Fruit fly (Drosophila melanogaster): ENCODE data around the gene lmgB.

Gene lmgB

dm6 chr2L:8485562-8485961, 42.9 kb downstream of the lmgB start (continued):
- no peak for TF ChIP-seq tio (GFP tag; optimal IDR thresholded peaks at IDR 0.05)
- TF ChIP-seq CG10267 (tag; optimal IDR thresholded peaks at IDR 0.05), result no peak
- TF ChIP-seq tll (GFP tag; optimal IDR thresholded peaks at IDR 0.05), result no peak
- no peak for TF ChIP-seq chif (GFP tag; optimal IDR thresholded peaks at IDR 0.05)
- TF ChIP-seq pnt (GFP tag; optimal IDR thresholded peaks at IDR 0.05), result no peak
- no peak for TF ChIP-seq lola (GFP tag; optimal IDR thresholded peaks at IDR 0.05)
- no peak for TF ChIP-seq Drgx (GFP tag; IDR thresholded peaks at IDR 0.05)
- no peak for TF ChIP-seq HmgD (GFP tag; optimal IDR thresholded peaks at IDR 0.05)
- no peak for TF ChIP-seq gro (GFP tag; optimal IDR thresholded peaks at IDR 0.05)
- TF ChIP-seq gem (tag; optimal IDR thresholded peaks at IDR 0.05), result no peak
- no peak for TF ChIP-seq CG3995 (GFP tag; optimal IDR thresholded peaks at IDR 0.05)
- TF ChIP-seq Hr3 (GFP tag; optimal IDR thresholded peaks at IDR 0.05), result no peak
- TF ChIP-seq CG1529 (GFP tag; optimal IDR thresholded peaks at IDR 0.05), result no peak
- peak; percentile 67; the same call in 2 of the 3 replicates for TF ChIP-seq mld (GFP tag; IDR thresholded peaks at IDR 0.05; ENCODE audit: partially characterized antibody)
- no peak for TF ChIP-seq Awh (GFP tag; IDR thresholded peaks at IDR 0.05)
- TF ChIP-seq salm (tag; optimal IDR thresholded peaks at IDR 0.05), result no peak
- TF ChIP-seq CG8765 (GFP tag; IDR thresholded peaks at IDR 0.05), result no peak
- no peak for TF ChIP-seq Sry-δ (GFP tag; optimal IDR thresholded peaks at IDR 0.05)
- no peak for TF ChIP-seq TFAM (GFP tag; optimal IDR thresholded peaks at IDR 0.05)
- TF ChIP-seq sens (GFP tag), result peak; percentile 87
- TF ChIP-seq CG17612 (GFP tag; IDR thresholded peaks at IDR 0.05), result no peak
- TF ChIP-seq Jarid2 (GFP tag; optimal IDR thresholded peaks at IDR 0.05), result no peak
- no peak for TF ChIP-seq Atf3 (GFP tag; optimal IDR thresholded peaks at IDR 0.05)
- TF ChIP-seq Doc2 (GFP tag; IDR thresholded peaks at IDR 0.05), result no peak
- peak; percentile 50; the same call in 1 of the 4 replicates for TF ChIP-seq chinmo (GFP tag; IDR thresholded peaks at IDR 0.05; ENCODE audit: partially characterized antibody)
- TF ChIP-seq CG10366 (GFP tag; IDR thresholded peaks at IDR 0.05), result no peak
- TF ChIP-seq CG10321 (GFP tag; IDR thresholded peaks at IDR 0.05), result no peak
- TF ChIP-seq cas (GFP tag; IDR thresholded peaks at IDR 0.05), result no peak
- TF ChIP-seq Dbx (GFP tag; IDR thresholded peaks at IDR 0.05), result no peak
- no peak for TF ChIP-seq odd (GFP tag; optimal IDR thresholded peaks at IDR 0.05)
- TF ChIP-seq HLH4C (GFP tag; IDR thresholded peaks at IDR 0.05; ENCODE audit: partially characterized antibody), result peak; percentile 62
- TF ChIP-seq CG8944 (GFP tag; optimal IDR thresholded peaks at IDR 0.05), result no peak
- TF ChIP-seq CG8089 (GFP tag; optimal IDR thresholded peaks at IDR 0.05), result no peak
- TF ChIP-seq CG9437 (GFP tag; optimal IDR thresholded peaks at IDR 0.05), result no peak

dm6 chr2L:8481623-8482424, 46.6 kb downstream of the lmgB start, which contains the start of gene CG43796:
TSS of gene CG43796 (plus strand) at chr2L:8482374.
- TF ChIP-seq CrebB (tag; optimal IDR thresholded peaks at IDR 0.05) (no peak), gcm2 (GFP tag; optimal IDR thresholded peaks at IDR 0.05) (no peak), CG6791 (GFP tag; IDR thresholded peaks at IDR 0.05; ENCODE audit: partially characterized antibody) (peak; percentile 87), lilli (GFP tag; optimal IDR thresholded peaks at IDR 0.05) (no peak), Ada2b (GFP tag; IDR thresholded peaks at IDR 0.05) (no peak), Scr (GFP tag; IDR thresholded peaks at IDR 0.05; ENCODE audit: partially characterized antibody) (peak; percentile 65), Aef1 (GFP tag; IDR thresholded peaks at IDR 0.05) (no peak), CG2199 (GFP tag; IDR thresholded peaks at IDR 0.05) (no peak), repo (GFP tag; optimal IDR thresholded peaks at IDR 0.05) (no peak), CG17359 (tag; optimal IDR thresholded peaks at IDR 0.05) (no peak), Opbp (GFP tag; IDR thresholded peaks at IDR 0.05; ENCODE audit: partially characterized antibody) (peak; percentile 73; the same call in 2 of the 3 replicates), sens (GFP tag) (peak; percentile 81), tap (tag; optimal IDR thresholded peaks at IDR 0.05) (no peak), HLH4C (GFP tag; IDR thresholded peaks at IDR 0.05; ENCODE audit: partially characterized antibody) (peak; percentile 68), dysf (GFP tag; IDR thresholded peaks at IDR 0.05) (no peak), Hr51 (GFP tag; optimal IDR thresholded peaks at IDR 0.05) (no peak), knrl (GFP tag; IDR thresholded peaks at IDR 0.05; ENCODE audit: partially characterized antibody) (peak; percentile 51; the same call in 1 of the 3 replicates), sna (GFP tag; IDR thresholded peaks at IDR 0.05; ENCODE audit: partially characterized antibody) (0 out of 2 replicates have a peak, but pooled peaks have one; percentile 18)
